Worm (Caenorhabditis elegans): Measurements from ENCODE around the gene Y53F4B.7.

Gene Y53F4B.7

DNA sequence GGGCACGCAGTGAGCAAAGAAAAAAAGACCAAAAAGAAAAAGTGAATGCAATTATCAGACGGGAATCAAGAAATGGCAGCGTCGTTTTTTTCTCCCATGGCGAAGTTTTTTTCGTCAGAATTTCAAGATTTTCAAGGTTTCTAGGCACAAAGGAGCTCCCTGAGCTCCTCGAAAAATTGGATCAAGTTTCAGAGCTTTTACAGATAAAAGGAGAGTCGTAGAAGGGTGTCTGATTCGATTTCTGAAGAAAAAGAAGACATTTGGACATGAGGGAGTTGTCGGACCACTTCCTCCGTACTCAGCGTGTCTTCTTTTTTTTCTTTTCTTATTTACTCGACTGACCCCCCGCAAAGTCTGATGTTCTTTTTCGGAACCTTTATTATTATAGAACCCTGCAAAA lies 23.0 kb downstream of the Y53F4B.7 start:
- TF ChIP-seq M03D4.4 (tag; optimal IDR thresholded peaks at IDR 0.05) (no peak), ces-1 (GFP tag; optimal IDR thresholded peaks at IDR 0.05) (peak; percentile 61)

DNA sequence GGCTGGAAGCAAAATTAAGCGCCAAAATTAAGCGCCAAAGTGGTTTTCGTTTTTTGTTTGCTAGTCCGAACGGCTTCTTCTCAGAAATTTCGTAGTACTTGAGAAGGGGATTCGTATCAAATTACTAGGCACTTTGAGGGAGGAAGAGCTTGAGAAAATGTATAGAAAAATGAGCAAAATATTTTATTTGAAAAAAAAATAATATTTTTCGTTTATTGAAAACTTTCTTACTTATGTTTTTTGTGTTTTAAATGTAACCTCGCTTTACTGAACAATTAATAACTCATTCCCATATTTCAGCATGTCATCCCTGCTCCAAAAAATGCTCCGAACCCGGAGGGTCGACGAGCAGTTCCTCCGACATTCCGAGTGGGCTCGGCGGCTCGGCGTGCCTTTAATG lies 26.2 kb downstream of the Y53F4B.7 start, which contains the start of gene Y53F4B.12:
TSS of gene Y53F4B.12 (plus strand) at position 301 of the 400 bp plus-strand sequence.
- TF ChIP-seq bed-3 (GFP tag; optimal IDR thresholded peaks at IDR 0.05) (no peak), mls-2 (tag; optimal IDR thresholded peaks at IDR 0.05) (no peak), zip-8 (tag; optimal IDR thresholded peaks at IDR 0.05) (no peak), lin-32 (GFP tag; optimal IDR thresholded peaks at IDR 0.05) (no peak), elt-1 (tag; optimal IDR thresholded peaks at IDR 0.05; ENCODE audit: borderline replicate concordance, insufficient read depth) (no peak), blmp-1 (tag; optimal IDR thresholded peaks at IDR 0.05) (no peak), nhr-12 (tag; optimal IDR thresholded peaks at IDR 0.05) (no peak)

DNA sequence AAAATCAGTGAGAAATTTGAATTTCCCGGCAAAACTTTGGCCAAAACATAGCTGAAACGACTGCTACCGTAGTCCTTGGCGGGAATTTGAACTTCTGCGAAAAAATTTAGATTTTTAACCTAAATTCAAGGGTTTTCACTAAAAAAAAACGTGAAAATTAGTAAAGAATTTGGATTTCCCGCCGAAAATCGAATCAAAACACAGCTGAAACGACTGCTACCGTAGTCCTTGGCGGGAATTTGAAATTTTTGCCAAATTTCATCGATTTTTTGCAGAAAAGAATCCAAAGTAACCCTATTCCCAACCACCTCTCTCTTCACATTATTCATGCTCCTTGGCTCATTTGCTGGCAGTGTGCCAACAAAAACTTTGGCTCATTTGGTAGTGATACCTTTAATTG lies 32.4 kb downstream of the Y53F4B.7 start:
- TF ChIP-seq lsy-2 (tag; optimal IDR thresholded peaks at IDR 0.05) (peak; percentile 28), ceh-43 (GFP tag; optimal IDR thresholded peaks at IDR 0.05) (no peak), zip-8 (tag; optimal IDR thresholded peaks at IDR 0.05) (no peak), snpc-4 (tag; optimal IDR thresholded peaks at IDR 0.05) (no peak), elt-1 (tag; optimal IDR thresholded peaks at IDR 0.05; ENCODE audit: borderline replicate concordance, insufficient read depth) (no peak), unc-39 (tag; optimal IDR thresholded peaks at IDR 0.05) (no peak)

DNA sequence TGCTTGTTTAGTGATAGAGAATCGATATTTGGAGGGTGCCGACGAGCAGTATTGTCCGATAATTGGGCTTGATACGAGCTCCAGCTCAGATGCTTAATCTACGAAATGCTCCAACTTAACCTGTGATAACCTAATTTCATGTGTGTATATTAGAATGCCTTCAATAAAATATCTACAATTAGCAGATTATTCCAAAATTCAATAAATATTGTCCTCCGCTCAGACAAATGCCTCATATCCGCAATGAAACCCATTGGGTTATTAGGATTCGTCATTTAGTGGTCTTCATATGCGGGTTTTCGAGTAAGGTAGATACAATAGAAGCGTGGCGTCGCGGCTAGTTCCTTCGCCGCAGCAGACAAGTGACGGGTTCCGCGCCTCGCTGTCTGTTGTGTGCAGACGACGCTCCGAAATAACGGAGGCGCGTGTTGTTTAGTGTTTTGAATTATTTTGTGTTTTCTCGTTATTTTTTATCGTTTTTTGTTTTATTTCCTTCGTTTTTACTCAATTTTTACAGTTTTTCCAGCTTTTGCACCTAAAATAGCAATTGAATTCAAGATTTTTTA lies 33.0 kb downstream of the Y53F4B.7 start, which contains the start of gene cmtr-1:
TSS of gene cmtr-1 (plus strand) at position 516 of the 566 bp plus-strand sequence.
- TF ChIP-seq nhr-12 (tag; optimal IDR thresholded peaks at IDR 0.05): peak; percentile 65
- TF ChIP-seq bed-3 (GFP tag; optimal IDR thresholded peaks at IDR 0.05): peak; percentile 16
- TF ChIP-seq unc-39 (tag; optimal IDR thresholded peaks at IDR 0.05): no peak
- TF ChIP-seq tbx-8 (GFP tag; optimal IDR thresholded peaks at IDR 0.05): no peak
- TF ChIP-seq ham-2 (GFP tag; optimal IDR thresholded peaks at IDR 0.05): no peak
- no peak for TF ChIP-seq zip-8 (tag; optimal IDR thresholded peaks at IDR 0.05)
- no peak for TF ChIP-seq snpc-4 (tag; optimal IDR thresholded peaks at IDR 0.05)
- peak; percentile 94 for TF ChIP-seq lin-13 (tag; optimal IDR thresholded peaks at IDR 0.05)
- peak; percentile 97 for TF ChIP-seq pha-4 (tag; optimal IDR thresholded peaks at IDR 0.05)
- peak; percentile 14 for TF ChIP-seq unc-120 (tag; optimal IDR thresholded peaks at IDR 0.05; ENCODE audit: poor library complexity, severe bottlenecking)
- TF ChIP-seq unc-62 (GFP tag; optimal IDR thresholded peaks at IDR 0.05): peak; percentile 42
- peak; percentile 39 for TF ChIP-seq ztf-11 (tag; optimal IDR thresholded peaks at IDR 0.05)
- TF ChIP-seq nhr-237 (tag; optimal IDR thresholded peaks at IDR 0.05): peak; percentile 58
- TF ChIP-seq elt-1 (tag; optimal IDR thresholded peaks at IDR 0.05; ENCODE audit: borderline replicate concordance, insufficient read depth): no peak
- TF ChIP-seq nhr-28 (tag; optimal IDR thresholded peaks at IDR 0.05): no peak
- TF ChIP-seq flh-1 (GFP tag; optimal IDR thresholded peaks at IDR 0.05): no peak
- no peak for TF ChIP-seq blmp-1 (tag; optimal IDR thresholded peaks at IDR 0.05)
- peak; percentile 55 for TF ChIP-seq ceh-43 (GFP tag; optimal IDR thresholded peaks at IDR 0.05)
- no peak for TF ChIP-seq nhr-76 (tag; optimal IDR thresholded peaks at IDR 0.05)
- TF ChIP-seq drap-1 (GFP tag; optimal IDR thresholded peaks at IDR 0.05): peak; percentile 55
- TF ChIP-seq elt-3 (tag; optimal IDR thresholded peaks at IDR 0.05): no peak
- no peak for TF ChIP-seq hlh-1 (tag; optimal IDR thresholded peaks at IDR 0.05)
- peak; percentile 40 for TF ChIP-seq lin-32 (GFP tag; optimal IDR thresholded peaks at IDR 0.05)
- TF ChIP-seq nhr-2 (tag; optimal IDR thresholded peaks at IDR 0.05): peak; percentile 3
- no peak for TF ChIP-seq mab-5 (tag; optimal IDR thresholded peaks at IDR 0.05)
- TF ChIP-seq sptf-1 (tag; optimal IDR thresholded peaks at IDR 0.05): peak; percentile 78
- TF ChIP-seq sem-2 (GFP tag; optimal IDR thresholded peaks at IDR 0.05): peak; percentile 47
- peak; percentile 66 for TF ChIP-seq ces-1 (GFP tag; optimal IDR thresholded peaks at IDR 0.05)
- peak; percentile 69 for TF ChIP-seq mls-2 (tag; optimal IDR thresholded peaks at IDR 0.05)
- peak; percentile 86 for TF ChIP-seq ceh-39 (tag; optimal IDR thresholded peaks at IDR 0.05)
- peak; percentile 43 for TF ChIP-seq M03D4.4 (tag; optimal IDR thresholded peaks at IDR 0.05)
- TF ChIP-seq mep-1 (tag; optimal IDR thresholded peaks at IDR 0.05): peak; percentile 94
- no peak for TF ChIP-seq ceh-83 (GFP tag; optimal IDR thresholded peaks at IDR 0.05)
- peak; percentile 77 for TF ChIP-seq cnd-1 (tag; optimal IDR thresholded peaks at IDR 0.05)
- peak; percentile 80 for TF ChIP-seq lsy-2 (tag; optimal IDR thresholded peaks at IDR 0.05)

Data from whole organism, mixed stage, embryonic.